Fruit fly (Drosophila melanogaster) whole organism, wandering third instar larva: ENCODE measurements around the gene CG13032.

Experiments used
- Abd-B ChIP-seq: fragments of >200 bp; optimal IDR thresholded peaks from 2 replicates; lab custom pipeline; 2017; ENCODE audit warnings: missing biosample characterization, missing genetic modification characterization
- Dfd ChIP-seq: fragments of >200 bp; optimal IDR thresholded peaks from 2 replicates; lab custom pipeline; 2017; ENCODE audit warnings: missing biosample characterization, missing genetic modification characterization
- GATAd ChIP-seq: sonication (Bioruptor generic); optimal IDR thresholded peaks from 2 replicates; lab custom pipeline; 2016; ENCODE audit warnings: missing biosample characterization, missing genetic modification characterization
- Hr78 ChIP-seq: fragments of >200 bp; optimal IDR thresholded peaks from 2 replicates; lab custom pipeline; 2017; ENCODE audit warnings: missing biosample characterization, missing genetic modification characterization
- Myc ChIP-seq: fragments of >200 bp; optimal IDR thresholded peaks from 2 replicates; lab custom pipeline; 2017
- OdsH ChIP-seq: fragments of 200-800 bp; sonication (Bioruptor generic); optimal IDR thresholded peaks from 2 replicates; lab custom pipeline; 2016; ENCODE audit warnings: missing biosample characterization, mild to moderate bottlenecking, missing genetic modification characterization
- Sp1 ChIP-seq: fragments of 200-800 bp; sonication (Bioruptor generic); optimal IDR thresholded peaks from 3 replicates; lab custom pipeline; 2019; ENCODE audit warnings: missing biosample characterization, mild to moderate bottlenecking, missing genetic modification characterization, moderate library complexity
- br ChIP-seq: fragments of 200-800 bp; sonication (Bioruptor generic); optimal IDR thresholded peaks from 2 replicates; lab custom pipeline; 2016; ENCODE audit warnings: missing biosample characterization, missing genetic modification characterization
- brk ChIP-seq: fragments of 200-800 bp; sonication (Bioruptor generic); optimal IDR thresholded peaks from 2 replicates; lab custom pipeline; 2016; ENCODE audit warnings: missing biosample characterization, mild to moderate bottlenecking, missing genetic modification characterization
- dsf ChIP-seq: sonication (Bioruptor generic); optimal IDR thresholded peaks from 2 replicates; lab custom pipeline; 2016; ENCODE audit warnings: missing biosample characterization, missing genetic modification characterization, borderline replicate concordance
- foxo ChIP-seq, 2 experiments: fragments of 200-800 bp; sonication (Bioruptor generic); optimal IDR thresholded peaks; 2 replicates in 1 of 2; 3 replicates in 1 of 2; lab custom pipeline; 2016 to 2017; ENCODE audit warnings: missing biosample characterization in 2 of 2, missing genetic modification characterization in 2 of 2
- fru ChIP-seq: fragments of 200-800 bp; sonication (Bioruptor generic); optimal IDR thresholded peaks from 3 replicates; lab custom pipeline; 2016; ENCODE audit warnings: missing biosample characterization, mild to moderate bottlenecking, missing genetic modification characterization
- jim ChIP-seq: fragments of 175-275, 200-325 bp; sonication (Bioruptor generic); optimal IDR thresholded peaks from 2 replicates; lab custom pipeline; 2016; ENCODE audit warnings: missing biosample characterization, mild to moderate bottlenecking, missing genetic modification characterization
- rgr ChIP-seq: fragments of 200-800 bp; sonication (Bioruptor generic); optimal IDR thresholded peaks from 3 replicates; lab custom pipeline; 2016; ENCODE audit warnings: missing biosample characterization, mild to moderate bottlenecking, missing genetic modification characterization

dm6 chr3L:16657014-16657413 lies 16.8 kb upstream of the CG13032 start:
- no peak for TF ChIP-seq brk
- peak; percentile 47 for TF ChIP-seq OdsH
- no peak for TF ChIP-seq jim
- TF ChIP-seq dsf (GFP tag; lab: Kevin White, UChicago) = no peak
- no peak for TF ChIP-seq Dfd (GFP tag; lab: Kevin White, UChicago)
- peak in 1 of 2 experiments; percentile 42 for TF ChIP-seq foxo (GFP tag; optimal IDR thresholded peaks at IDR 0.05; lab: Kevin White, UChicago)
- TF ChIP-seq Sp1 (GFP tag; lab: Kevin White, UChicago) = peak; percentile 0
- no peak for TF ChIP-seq Hr78
- peak; percentile 29 for TF ChIP-seq br
- peak; percentile 18 for TF ChIP-seq rgr (GFP tag; lab: Kevin White, UChicago)
- TF ChIP-seq fru (GFP tag; lab: Kevin White, UChicago) = peak; percentile 42
- no peak for TF ChIP-seq GATAd (GFP tag; lab: Kevin White, UChicago)
- TF ChIP-seq Abd-B (GFP tag; lab: Kevin White, UChicago) = no peak
- no peak for TF ChIP-seq Myc (lab: Kevin White, UChicago)
